Worm (Caenorhabditis elegans) whole organism, L3 larva: Measurements from ENCODE around the gene srgp-1.
A peak's percentile ranks its signal among the peaks of the same experiment; 100 is the strongest.

Experiments
- R02D3.7 ChIP-seq: fragments of 150-350 bp; optimal IDR thresholded peaks from 2 replicates; lab custom pipeline; 2014; ENCODE audit warnings: missing biosample characterization, missing genetic modification characterization
- aly-2 ChIP-seq: fragments of 150-350 bp; optimal IDR thresholded peaks from 2 replicates; lab custom pipeline; 2014; ENCODE audit warnings: missing biosample characterization, missing genetic modification characterization
- ama-1 ChIP-seq: fragments of 150-350 bp; optimal IDR thresholded peaks from 2 replicates; lab custom pipeline; 2018
- ceh-16 ChIP-seq: sonication (generic microtip); optimal IDR thresholded peaks from 2 replicates; lab custom pipeline; 2017; ENCODE audit warnings: missing biosample characterization, missing genetic modification characterization
- ceh-28 ChIP-seq: fragments of 150-350 bp; optimal IDR thresholded peaks from 2 replicates; lab custom pipeline; 2014; ENCODE audit warnings: missing biosample characterization, missing genetic modification reagents, missing genetic modification characterization
- ceh-82 ChIP-seq: fragments of 150-350 bp; optimal IDR thresholded peaks from 2 replicates; lab custom pipeline; 2014; ENCODE audit warnings: missing biosample characterization, missing genetic modification characterization
- ceh-9 ChIP-seq: sonication (generic microtip); optimal IDR thresholded peaks from 2 replicates; lab custom pipeline; 2018; ENCODE audit warnings: missing biosample characterization, missing genetic modification characterization
- egl-27 ChIP-seq: sonication (generic microtip); optimal IDR thresholded peaks from 4 replicates; lab custom pipeline; 2017; ENCODE audit warnings: missing biosample characterization, missing genetic modification reagents, missing genetic modification characterization
- egl-5 ChIP-seq: fragments of 150-350 bp; optimal IDR thresholded peaks from 2 replicates; lab custom pipeline; 2017; ENCODE audit warnings: missing biosample characterization, missing genetic modification reagents, missing genetic modification characterization, inconsistent platforms
- elt-1 ChIP-seq: fragments of 150-350 bp; optimal IDR thresholded peaks from 2 replicates; lab custom pipeline; 2014; ENCODE audit warnings: missing biosample characterization, missing genetic modification characterization
- elt-3 ChIP-seq, 3 experiments: fragments of 150-350 bp in 1 of 3; sonication (generic microtip) in 2 of 3; optimal IDR thresholded peaks; 2 replicates in 2 of 3; 4 replicates in 1 of 3; lab custom pipeline; 2014 to 2017; ENCODE audit warnings: missing biosample characterization in 3 of 3, missing genetic modification characterization in 3 of 3
- eor-1 ChIP-seq, 2 experiments: fragments of 150-350 bp; optimal IDR thresholded peaks; 2 replicates each; lab custom pipeline; 2014 to 2018; ENCODE audit warnings: missing biosample characterization in 2 of 2, missing genetic modification characterization in 2 of 2
- fkh-10 ChIP-seq: sonication (generic microtip); optimal IDR thresholded peaks from 2 replicates; lab custom pipeline; 2017; ENCODE audit warnings: missing biosample characterization, missing genetic modification reagents, missing genetic modification characterization
- fkh-2 ChIP-seq: fragments of 150-350 bp; optimal IDR thresholded peaks from 2 replicates; lab custom pipeline; 2014; ENCODE audit warnings: missing biosample characterization, missing genetic modification reagents, missing genetic modification characterization
- fos-1 ChIP-seq: fragments of 150-350 bp; optimal IDR thresholded peaks from 2 replicates; lab custom pipeline; 2014; ENCODE audit warnings: missing biosample characterization, missing genetic modification characterization
- hmg-11 ChIP-seq: sonication (generic microtip); optimal IDR thresholded peaks from 2 replicates; lab custom pipeline; 2016; ENCODE audit warnings: missing genetic modification characterization, missing compliant biosample characterization
- jun-1 ChIP-seq: fragments of 150-350 bp; optimal IDR thresholded peaks from 2 replicates; lab custom pipeline; 2014; ENCODE audit warnings: missing biosample characterization, missing genetic modification reagents, missing genetic modification characterization
- lin-15B ChIP-seq: fragments of 150-350 bp; optimal IDR thresholded peaks from 2 replicates; lab custom pipeline; 2014; ENCODE audit warnings: missing biosample characterization, missing genetic modification characterization
- lin-39 ChIP-seq: fragments of 150-350 bp; optimal IDR thresholded peaks from 2 replicates; lab custom pipeline; 2018; ENCODE audit warnings: missing biosample characterization, missing genetic modification reagents, missing genetic modification characterization
- mdl-1 ChIP-seq: fragments of 150-350 bp; optimal IDR thresholded peaks from 2 replicates; lab custom pipeline; 2014; ENCODE audit warnings: missing biosample characterization, missing genetic modification characterization
- mml-1 ChIP-seq: fragments of 150-350 bp; sonication (generic microtip); optimal IDR thresholded peaks from 3 replicates; lab custom pipeline; 2014; ENCODE audit warnings: missing biosample characterization, missing genetic modification characterization
- nfya-1 ChIP-seq: sonication (generic microtip); optimal IDR thresholded peaks from 2 replicates; lab custom pipeline; 2017; ENCODE audit warnings: missing genetic modification characterization, mild to moderate bottlenecking, missing compliant biosample characterization, antibody characterized with exemption, moderate library complexity; ENCODE audit not compliant: insufficient read depth
- nhr-11 ChIP-seq: fragments of 150-350 bp; optimal IDR thresholded peaks from 2 replicates; lab custom pipeline; 2014; ENCODE audit warnings: missing biosample characterization, missing genetic modification characterization
- nhr-23 ChIP-seq: fragments of 150-350 bp; optimal IDR thresholded peaks from 2 replicates; lab custom pipeline; 2014; ENCODE audit warnings: missing biosample characterization, missing genetic modification reagents, missing genetic modification characterization
- nhr-237 ChIP-seq: fragments of 150-350 bp; optimal IDR thresholded peaks from 2 replicates; lab custom pipeline; 2014; ENCODE audit warnings: missing biosample characterization, missing genetic modification characterization
- nhr-25 ChIP-seq: sonication (generic microtip); optimal IDR thresholded peaks from 2 replicates; lab custom pipeline; 2017; ENCODE audit warnings: missing biosample characterization, missing genetic modification characterization
- nhr-28 ChIP-seq: fragments of 150-350 bp; optimal IDR thresholded peaks from 2 replicates; lab custom pipeline; 2014; ENCODE audit warnings: missing biosample characterization, missing genetic modification characterization
- nhr-43 ChIP-seq: sonication (generic microtip); optimal IDR thresholded peaks from 2 replicates; lab custom pipeline; 2016; ENCODE audit warnings: mild to moderate bottlenecking, missing genetic modification characterization, missing compliant biosample characterization; ENCODE audit not compliant: poor library complexity, severe bottlenecking
- nhr-67 ChIP-seq: fragments of 150-350 bp; optimal IDR thresholded peaks from 2 replicates; lab custom pipeline; 2014; ENCODE audit warnings: missing biosample characterization, missing genetic modification characterization
- nhr-76 ChIP-seq: fragments of 150-350 bp; sonication (generic microtip); optimal IDR thresholded peaks from 5 replicates; lab custom pipeline; 2014; ENCODE audit warnings: missing biosample characterization, missing genetic modification characterization
- nhr-77 ChIP-seq: fragments of 150-350 bp; optimal IDR thresholded peaks from 2 replicates; lab custom pipeline; 2014; ENCODE audit warnings: missing biosample characterization, missing genetic modification characterization
- pha-4 ChIP-seq: fragments of 150-350 bp; optimal IDR thresholded peaks from 2 replicates; lab custom pipeline; 2014; ENCODE audit warnings: missing biosample characterization, missing genetic modification reagents, missing genetic modification characterization
- pqm-1 ChIP-seq: fragments of 150-350 bp; optimal IDR thresholded peaks from 2 replicates; lab custom pipeline; 2017; ENCODE audit warnings: missing biosample characterization, missing genetic modification characterization, inconsistent platforms
- sea-2 ChIP-seq: fragments of 150-350 bp; sonication (generic microtip); optimal IDR thresholded peaks from 4 replicates; lab custom pipeline; 2014; ENCODE audit warnings: missing biosample characterization, missing genetic modification reagents, missing genetic modification characterization
- tbx-2 ChIP-seq: sonication (generic microtip); optimal IDR thresholded peaks from 2 replicates; lab custom pipeline; 2016; ENCODE audit warnings: mild to moderate bottlenecking, missing genetic modification characterization, missing compliant biosample characterization
- unc-39 ChIP-seq: sonication (generic microtip); optimal IDR thresholded peaks from 4 replicates; lab custom pipeline; 2017; ENCODE audit warnings: missing biosample characterization, missing genetic modification characterization
- unc-62 ChIP-seq: fragments of 150-350 bp; sonication (generic microtip); optimal IDR thresholded peaks from 4 replicates; lab custom pipeline; 2014; ENCODE audit warnings: missing biosample characterization, missing genetic modification reagents, missing genetic modification characterization
- zag-1 ChIP-seq: fragments of 150-350 bp; optimal IDR thresholded peaks from 2 replicates; lab custom pipeline; 2014; ENCODE audit warnings: missing biosample characterization, missing genetic modification characterization
- ztf-11 ChIP-seq: fragments of 150-350 bp; optimal IDR thresholded peaks from 2 replicates; lab custom pipeline; 2014; ENCODE audit warnings: missing biosample characterization, missing genetic modification characterization
- ztf-4 ChIP-seq: fragments of 150-350 bp; optimal IDR thresholded peaks from 2 replicates; lab custom pipeline; 2014; ENCODE audit warnings: missing biosample characterization, missing genetic modification characterization

The srgp-1 gene

DNA sequence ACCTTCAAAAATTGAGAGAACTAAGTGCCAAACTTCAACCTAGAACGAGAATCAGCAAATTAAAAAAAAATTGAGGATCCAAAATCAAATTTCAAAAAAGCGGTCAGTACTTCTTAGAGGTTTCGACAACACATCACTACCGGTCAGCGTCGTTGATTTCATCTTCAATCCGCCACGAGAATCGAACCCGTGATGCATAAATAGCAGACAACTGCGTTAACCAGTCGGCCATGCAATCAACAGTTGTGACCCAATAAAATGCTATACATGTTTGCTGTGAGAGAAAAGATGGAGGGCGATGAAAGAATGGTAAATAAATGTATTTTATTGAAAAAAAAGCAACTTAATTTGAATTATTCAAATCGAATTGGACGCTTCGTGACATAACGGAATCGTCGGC lies 20.6 kb upstream of the srgp-1 start (continued):
- TF ChIP-seq eor-1 (tag; optimal IDR thresholded peaks at IDR 0.05; lab: Kevin White, UChicago) (no peak), nhr-237 (tag; lab: Kevin White, UChicago) (no peak), nhr-76 (tag; lab: Kevin White, UChicago) (no peak), ceh-28 (tag; lab: Kevin White, UChicago) (no peak), zag-1 (no peak), fkh-10 (GFP tag; lab: Kevin White, UChicago) (no peak), ztf-4 (tag; lab: Kevin White, UChicago) (no peak), nfya-1 (peak; percentile 76)
- TF ChIP-seq, all 47 proteins: peak for 19

DNA sequence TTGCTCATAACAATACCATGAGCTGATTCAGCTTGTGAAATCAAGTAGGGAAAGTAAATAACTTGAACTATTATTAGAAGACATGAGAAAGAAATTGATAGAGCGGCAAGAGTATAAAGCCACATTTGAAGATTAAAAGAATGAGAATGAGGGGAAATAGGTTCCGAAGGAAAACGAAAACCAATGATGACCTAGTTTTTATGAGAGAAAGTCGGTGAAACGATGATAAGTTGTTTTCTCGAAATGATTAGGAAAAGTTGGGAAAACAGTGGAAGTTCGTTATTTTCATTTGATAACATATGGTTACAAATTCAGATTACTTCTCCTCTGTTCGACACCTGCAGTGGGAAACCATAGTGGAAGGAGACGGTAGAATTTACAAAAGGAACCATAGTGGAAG lies 18.5 kb upstream of the srgp-1 start, which contains the start of gene col-128:
Gene col-128 (minus strand): TSS at position 148 of the 400 bp plus-strand sequence.
- TF ChIP-seq nhr-23, result peak; percentile 42
- TF ChIP-seq mdl-1, result no peak
- TF ChIP-seq, all 47 proteins: peak for 1

DNA sequence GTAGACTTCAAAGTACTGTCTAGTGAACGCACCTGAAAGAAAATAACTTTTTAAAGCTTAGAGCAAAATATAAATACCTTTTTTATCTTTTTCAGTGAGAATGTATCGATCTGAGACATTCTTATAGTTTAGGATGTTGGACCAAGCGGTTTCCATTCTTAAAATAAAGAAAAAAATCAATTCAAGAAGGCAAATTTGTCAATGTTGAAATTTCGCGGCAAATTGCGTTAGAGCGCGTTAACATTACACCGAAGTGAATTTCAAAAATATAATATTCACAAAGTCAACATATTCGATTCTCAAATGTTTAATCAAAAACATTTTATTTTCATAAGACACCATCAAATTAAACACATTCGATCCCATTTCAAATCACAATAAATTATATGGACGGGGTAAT lies 8.6 kb upstream of the srgp-1 start, which contains the start of gene F12F6.7:
Gene F12F6.7 (minus strand): TSS at position 157 of the 400 bp plus-strand sequence.
- TF ChIP-seq mml-1 (tag; lab: Kevin White, UChicago) (no peak), aly-2 (peak; percentile 79), ztf-11 (tag; lab: Kevin White, UChicago) (no peak), ceh-9 (tag; lab: Kevin White, UChicago) (no peak), lin-15B (tag; lab: Kevin White, UChicago) (no peak), nhr-25 (no peak), ztf-4 (tag; lab: Kevin White, UChicago) (no peak), R02D3.7 (tag; lab: Kevin White, UChicago) (no peak)

DNA sequence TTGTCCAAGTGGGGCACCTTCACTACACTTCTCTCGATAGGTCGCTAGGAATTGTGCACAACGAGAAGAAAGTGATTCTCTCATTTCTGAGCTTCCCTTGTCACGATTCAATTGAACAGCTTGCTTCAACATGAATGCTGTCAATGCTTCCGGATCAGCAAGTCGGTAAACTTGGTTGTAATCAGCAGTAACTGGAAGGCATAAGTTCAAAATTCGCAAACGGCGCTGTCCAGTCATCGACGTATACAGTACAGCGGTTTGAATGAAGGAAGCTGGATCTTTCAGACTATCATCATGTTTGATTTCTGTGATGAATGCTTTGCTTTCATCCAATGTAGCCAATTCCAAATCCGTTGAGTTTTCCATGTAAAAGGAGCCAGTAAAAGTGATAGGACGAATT lies 7.2 kb upstream of the srgp-1 start:
- TF ChIP-seq unc-39 (tag; lab: Kevin White, UChicago), result no peak
- TF ChIP-seq pha-4, result no peak
- no peak for TF ChIP-seq mdl-1
- no peak for TF ChIP-seq nhr-43 (tag; lab: Kevin White, UChicago)
- TF ChIP-seq sea-2 (GFP tag; lab: Kevin White, UChicago), result no peak
- no peak for TF ChIP-seq elt-1
- TF ChIP-seq elt-3 (tag; optimal IDR thresholded peaks at IDR 0.05; lab: Kevin White, UChicago), result no peak
- TF ChIP-seq nhr-76 (tag; lab: Kevin White, UChicago), result no peak
- TF ChIP-seq fkh-2 (tag; lab: Kevin White, UChicago), result no peak
- no peak for TF ChIP-seq zag-1
- no peak for TF ChIP-seq hmg-11 (tag; lab: Kevin White, UChicago)
- TF ChIP-seq aly-2, result no peak
- no peak for TF ChIP-seq tbx-2 (tag; lab: Kevin White, UChicago)
- TF ChIP-seq fkh-10 (GFP tag; lab: Kevin White, UChicago), result no peak
- TF ChIP-seq ceh-28 (tag; lab: Kevin White, UChicago), result no peak

DNA sequence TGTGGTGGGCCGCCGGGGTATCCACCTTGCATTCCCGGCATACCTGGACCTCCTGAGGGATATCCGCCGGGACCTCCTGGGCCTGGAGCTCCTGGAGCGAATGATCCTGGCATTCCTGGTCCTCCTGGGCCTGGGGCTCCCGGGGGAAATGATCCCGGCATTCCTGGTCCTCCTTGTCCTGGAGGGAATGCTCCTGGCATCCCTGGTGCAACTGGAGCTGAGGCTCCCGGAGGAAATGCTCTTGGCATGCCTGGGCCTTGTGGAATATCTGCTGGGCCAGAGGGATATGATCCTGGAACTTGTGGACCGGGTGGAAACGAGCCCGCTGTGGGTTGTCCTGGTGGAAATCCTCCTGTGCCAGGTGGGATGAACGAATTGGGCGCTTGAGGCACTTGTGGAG lies 5.3 kb upstream of the srgp-1 start:
- TF ChIP-seq aly-2 (no peak), nfya-1 (no peak), elt-1 (no peak), mml-1 (tag; lab: Kevin White, UChicago) (no peak), zag-1 (no peak), nhr-67 (tag; lab: Kevin White, UChicago) (no peak), elt-3 (tag; optimal IDR thresholded peaks at IDR 0.05; lab: Kevin White, UChicago) (no peak), nhr-76 (tag; lab: Kevin White, UChicago) (no peak), lin-15B (tag; lab: Kevin White, UChicago) (no peak), sea-2 (GFP tag; lab: Kevin White, UChicago) (no peak), egl-27 (tag; lab: Kevin White, UChicago) (no peak), nhr-25 (no peak), ceh-16 (tag; lab: Kevin White, UChicago) (no peak), fkh-10 (GFP tag; lab: Kevin White, UChicago) (no peak), nhr-77 (tag; lab: Kevin White, UChicago) (no peak), eor-1 (tag; optimal IDR thresholded peaks at IDR 0.05; lab: Kevin White, UChicago) (no peak), nhr-28 (tag; lab: Kevin White, UChicago) (no peak), nhr-11 (no peak), mdl-1 (no peak)

DNA sequence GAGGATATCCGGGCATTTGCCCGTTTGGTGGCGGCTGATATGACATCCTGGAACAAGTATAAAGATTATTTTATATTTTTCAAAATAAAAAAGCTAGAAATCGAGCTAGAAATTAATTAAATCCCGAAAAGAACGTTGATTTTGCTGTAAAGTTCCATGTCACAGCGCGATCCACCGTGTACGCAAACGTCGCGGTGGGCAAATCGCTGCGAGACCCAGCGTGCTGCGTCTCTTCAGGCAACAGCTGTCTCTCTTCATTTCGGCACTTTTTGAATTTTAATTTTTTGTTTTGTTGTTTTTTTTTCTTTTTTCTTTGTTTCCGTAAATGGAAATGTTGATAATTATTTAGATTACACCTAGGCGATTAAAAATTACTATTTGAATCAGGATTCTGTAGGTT lies 4.2 kb upstream of the srgp-1 start, which contains the start of gene sec-24.1:
Gene sec-24.1 (minus strand): TSS at position 49 of the 400 bp plus-strand sequence.
- TF ChIP-seq ceh-82 (tag; lab: Kevin White, UChicago), result peak; percentile 90
- peak; percentile 15 for TF ChIP-seq zag-1
- peak; percentile 31 for TF ChIP-seq fos-1 (tag; lab: Kevin White, UChicago)
- peak; percentile 63 for TF ChIP-seq aly-2
- TF ChIP-seq unc-62 (GFP tag; lab: Kevin White, UChicago), result no peak
- no peak for TF ChIP-seq ceh-16 (tag; lab: Kevin White, UChicago)
- TF ChIP-seq hmg-11 (tag; lab: Kevin White, UChicago), result peak; percentile 89
- TF ChIP-seq fkh-2 (tag; lab: Kevin White, UChicago), result no peak
- peak; percentile 40 for TF ChIP-seq elt-1
- TF ChIP-seq ztf-11 (tag; lab: Kevin White, UChicago), result no peak
- TF ChIP-seq ztf-4 (tag; lab: Kevin White, UChicago), result no peak
- peak; percentile 58 for TF ChIP-seq egl-5 (tag; lab: Kevin White, UChicago)
- TF ChIP-seq lin-39 (tag; lab: Kevin White, UChicago), result peak; percentile 88
- TF ChIP-seq egl-27 (tag; lab: Kevin White, UChicago), result no peak
- no peak for TF ChIP-seq eor-1 (tag; optimal IDR thresholded peaks at IDR 0.05; lab: Kevin White, UChicago)
- peak; percentile 65 for TF ChIP-seq pqm-1
- TF ChIP-seq mml-1 (tag; lab: Kevin White, UChicago), result no peak
- peak; percentile 87 for TF ChIP-seq R02D3.7 (tag; lab: Kevin White, UChicago)
- TF ChIP-seq nhr-77 (tag; lab: Kevin White, UChicago), result peak; percentile 72
- TF ChIP-seq nhr-23, result peak; percentile 93
- TF ChIP-seq ceh-9 (tag; lab: Kevin White, UChicago), result no peak
- TF ChIP-seq ama-1 (lab: Kevin White, UChicago), result no peak
- peak; percentile 78 for TF ChIP-seq ceh-28 (tag; lab: Kevin White, UChicago)
- TF ChIP-seq jun-1 (tag; lab: Kevin White, UChicago), result peak; percentile 68
